Worm (Caenorhabditis elegans): ENCODE data around the gene B0348.10.

B0348.10 gene

ce11 chrV:16067-16845 lies 7.7 kb upstream of the B0348.10 start:
- TF ChIP-seq ceh-79 (tag; optimal IDR thresholded peaks at IDR 0.05), result no peak
- no peak for TF ChIP-seq cebp-1 (GFP tag; IDR thresholded peaks at IDR 0.05)
- peak; percentile 27 for TF ChIP-seq cebp-1 (tag; optimal IDR thresholded peaks at IDR 0.05)
- TF ChIP-seq nfyb-1 (GFP tag; IDR thresholded peaks at IDR 0.05), result 0 out of 2 replicates have a peak, but pooled peaks have one; percentile 41
- TF ChIP-seq lsy-27 (tag; optimal IDR thresholded peaks at IDR 0.05; ENCODE audit: borderline replicate concordance, insufficient read depth), result no peak
- peak; percentile 37 for TF ChIP-seq nhr-80 (tag; optimal IDR thresholded peaks at IDR 0.05)
- TF ChIP-seq dox-1 (GFP tag; IDR thresholded peaks at IDR 0.05), result 0 out of 2 replicates have a peak, but pooled peaks have one; percentile 41

ce11 chrV:11708-12107 lies 3.2 kb upstream of the B0348.10 start:
- TF ChIP-seq madf-6 (GFP tag; IDR thresholded peaks at IDR 0.05), result 0 out of 2 replicates have a peak, but pooled peaks have one; percentile 21
- no peak for TF ChIP-seq lin-35 (GFP tag; optimal IDR thresholded peaks at IDR 0.05)
- TF ChIP-seq madf-3 (GFP tag; IDR thresholded peaks at IDR 0.05), result no peak
- TF ChIP-seq ceh-100 (GFP tag; IDR thresholded peaks at IDR 0.05), result no peak
- TF ChIP-seq gei-17 (GFP tag; optimal IDR thresholded peaks at IDR 0.05), result no peak

ce11 chrV:11158-11557 lies 2.6 kb upstream of the B0348.10 start:
- TF ChIP-seq zim-3 (tag; optimal IDR thresholded peaks at IDR 0.05), result peak; percentile 34
- no peak for TF ChIP-seq dpff-1 (tag; optimal IDR thresholded peaks at IDR 0.05)

ce11 chrV:7778-8445 lies 627 bp downstream of the B0348.10 start, which contains the start of gene ife-3:
ife-3 (minus strand) TSS chrV:7828.
- TF ChIP-seq tbx-9 (tag; optimal IDR thresholded peaks at IDR 0.05; ENCODE audit: borderline replicate concordance), result no peak
- no peak for TF ChIP-seq T26A5.8 (tag; optimal IDR thresholded peaks at IDR 0.05)
- no peak for TF ChIP-seq egrh-3 (GFP tag; IDR thresholded peaks at IDR 0.05)
- no peak for TF ChIP-seq nfya-1 (tag; optimal IDR thresholded peaks at IDR 0.05; ENCODE audit: borderline replicate concordance, insufficient read depth)
- no peak for TF ChIP-seq snpc-4 (GFP tag; optimal IDR thresholded peaks at IDR 0.05)
- TF ChIP-seq snpc-4 (tag; optimal IDR thresholded peaks at IDR 0.05), result peak in 1 of 4 experiments; percentile 40
- TF ChIP-seq mxl-1 (tag; optimal IDR thresholded peaks at IDR 0.05), result no peak
- TF ChIP-seq attf-5 (GFP tag; optimal IDR thresholded peaks at IDR 0.05), result no peak
- no peak for TF ChIP-seq xnd-1 (tag; optimal IDR thresholded peaks at IDR 0.05)
- no peak for TF ChIP-seq ceh-58 (GFP tag; IDR thresholded peaks at IDR 0.05)
- no peak for TF ChIP-seq ztf-26 (tag; optimal IDR thresholded peaks at IDR 0.05)
- TF ChIP-seq hsf-1 (GFP tag; IDR thresholded peaks at IDR 0.05), result no peak
- no peak for TF ChIP-seq ceh-27 (GFP tag; optimal IDR thresholded peaks at IDR 0.05)
- peak; percentile 82 for TF ChIP-seq F33H1.4 (GFP tag; IDR thresholded peaks at IDR 0.05)
- no peak for TF ChIP-seq attf-6 (GFP tag; IDR thresholded peaks at IDR 0.05)
- no peak for TF ChIP-seq zfh-2 (GFP tag; conservative IDR thresholded peaks at IDR 0.05)
- no peak for TF ChIP-seq cebp-1 (GFP tag; IDR thresholded peaks at IDR 0.05)
- TF ChIP-seq cebp-1 (tag; optimal IDR thresholded peaks at IDR 0.05), result no peak
- no peak for TF ChIP-seq B0261.1 (tag; optimal IDR thresholded peaks at IDR 0.05)
- peak; percentile 73 for TF ChIP-seq snpc-1.1 (tag; optimal IDR thresholded peaks at IDR 0.05; ENCODE audit: insufficient read depth)
- TF ChIP-seq madf-3 (GFP tag; IDR thresholded peaks at IDR 0.05), result no peak
- no peak for TF ChIP-seq F57A8.1 (GFP tag; optimal IDR thresholded peaks at IDR 0.05)
- no peak for TF ChIP-seq fkh-3 (tag; optimal IDR thresholded peaks at IDR 0.05)
- no peak for TF ChIP-seq ztf-18 (tag; optimal IDR thresholded peaks at IDR 0.05)
- TF ChIP-seq ztf-28 (GFP tag; IDR thresholded peaks at IDR 0.05), result no peak
- no peak for TF ChIP-seq ccch-3 (GFP tag; optimal IDR thresholded peaks at IDR 0.05)
- no peak for TF ChIP-seq sea-2 (GFP tag; IDR thresholded peaks at IDR 0.05)
- no peak for TF ChIP-seq chd-7 (tag; optimal IDR thresholded peaks at IDR 0.05)
- TF ChIP-seq mes-4 (tag; optimal IDR thresholded peaks at IDR 0.05), result no peak
- no peak for TF ChIP-seq aptf-3 (GFP tag; IDR thresholded peaks at IDR 0.05)
- peak; percentile 73 for TF ChIP-seq madf-6 (GFP tag; IDR thresholded peaks at IDR 0.05)
- TF ChIP-seq B0019.2 (GFP tag; conservative IDR thresholded peaks at IDR 0.05), result no peak

Data from whole organism, young adult.